Fruit fly (Drosophila melanogaster) whole organism, prepupa: ENCODE results near the gene S-Lap3.

Experiments used
- CG15336 ChIP-seq: fragments of 200-800 bp; sonication (Bioruptor generic); IDR thresholded peaks from 2 replicates; pipeline ENCODE4 v1.3.6; 2022; ENCODE audit warnings: missing biosample characterization, missing genetic modification characterization
- CG16779 ChIP-seq: fragments of 200-800 bp; sonication (Bioruptor generic); optimal IDR thresholded peaks from 3 replicates; lab custom pipeline; 2017; ENCODE audit warnings: missing biosample characterization, mild to moderate bottlenecking, missing genetic modification characterization
- CG3032 ChIP-seq: fragments of 200-800 bp; optimal IDR thresholded peaks from 2 replicates; lab custom pipeline; 2019; ENCODE audit warnings: missing biosample characterization, mild to moderate bottlenecking, missing genetic modification characterization, moderate library complexity
- CG3919 ChIP-seq: fragments of 200-800 bp; sonication (Bioruptor generic); optimal IDR thresholded peaks from 3 replicates; lab custom pipeline; 2016; ENCODE audit warnings: missing biosample characterization, missing genetic modification characterization
- CG6854 ChIP-seq: fragments of 200-800 bp; sonication (Bioruptor generic); optimal IDR thresholded peaks from 2 replicates; lab custom pipeline; 2017; ENCODE audit warnings: missing biosample characterization, mild to moderate bottlenecking, missing genetic modification characterization
- CG8632 ChIP-seq: fragments of 200-800 bp; sonication (Bioruptor generic); optimal IDR thresholded peaks from 3 replicates; lab custom pipeline; 2016; ENCODE audit warnings: missing biosample characterization, missing genetic modification characterization
- CG9139 ChIP-seq: fragments of 200-800 bp; sonication (Bioruptor generic); optimal IDR thresholded peaks from 3 replicates; lab custom pipeline; 2017; ENCODE audit warnings: missing biosample characterization, mild to moderate bottlenecking, missing genetic modification characterization
- Ets21C ChIP-seq: fragments of 200-800 bp; sonication (Bioruptor generic); optimal IDR thresholded peaks from 3 replicates; lab custom pipeline; 2016; ENCODE audit warnings: missing biosample characterization, missing genetic modification characterization
- Hr39 ChIP-seq: fragments of 200-800 bp; sonication (Bioruptor generic); optimal IDR thresholded peaks from 2 replicates; lab custom pipeline; 2016; ENCODE audit warnings: missing biosample characterization, missing genetic modification characterization
- Hr4 ChIP-seq: fragments of 200-800 bp; sonication (Bioruptor generic); optimal IDR thresholded peaks from 3 replicates; lab custom pipeline; 2016; ENCODE audit warnings: missing biosample characterization, missing genetic modification characterization
- Met ChIP-seq: fragments of 200-800 bp; sonication (Bioruptor generic); optimal IDR thresholded peaks from 3 replicates; lab custom pipeline; 2016; ENCODE audit warnings: missing biosample characterization, missing genetic modification characterization
- OdsH ChIP-seq: fragments of 200-800 bp; sonication (Bioruptor generic); optimal IDR thresholded peaks from 3 replicates; lab custom pipeline; 2016; ENCODE audit warnings: missing biosample characterization, missing genetic modification characterization

DNA sequence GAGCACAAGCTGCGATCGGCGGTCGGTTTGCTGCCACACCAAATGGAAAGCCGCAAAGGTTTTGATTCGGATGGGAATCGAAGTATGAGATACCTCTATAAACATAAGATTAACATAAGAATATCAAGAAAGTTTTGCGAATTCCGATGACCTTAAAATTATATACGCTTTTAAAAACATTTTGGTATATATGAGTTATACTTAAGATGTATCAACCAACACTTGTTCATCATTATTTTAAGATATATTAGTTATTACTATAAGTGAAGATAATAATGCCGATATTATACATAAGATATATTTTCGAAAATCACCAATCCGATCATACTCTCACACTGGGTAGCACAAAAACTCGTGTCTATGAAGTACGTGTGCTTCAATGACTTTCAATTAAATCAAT, 36.2 kb upstream of the S-Lap3 start:
- TF ChIP-seq CG15336 (GFP tag; lab: Robert Waterston, UW) (peak; percentile 89), Hr39 (GFP tag; lab: Kevin White, UChicago) (no peak), CG9139 (no peak), Met (GFP tag; lab: Kevin White, UChicago) (no peak), CG6854 (GFP tag; lab: Kevin White, UChicago) (no peak), CG3032 (tag; lab: Kevin White, UChicago) (no peak), OdsH (GFP tag; lab: Kevin White, UChicago) (peak; percentile 52), CG3919 (peak; percentile 36), CG8632 (GFP tag; lab: Kevin White, UChicago) (no peak), Hr4 (GFP tag; lab: Kevin White, UChicago) (peak; percentile 83), Ets21C (no peak), CG16779 (no peak)
